7 worm cellular contexts compared by ENCODE assay signal in genomic region chrX:3049233-3049632, ce11.
TF ChIP-seq lines count a peak whose summit lies in the region.

No protein-coding gene starts in this region.

TF ChIP-seq in whole organism, L1 larva, 84 proteins besides CTCF, POLR2A, EP300 and RAD21 (continues in another document):
- TF ChIP-seq fkh-10 (GFP tag; optimal IDR thresholded peaks at IDR 0.05; lab: Kevin White, UChicago) (peak; percentile 62), skn-1 (tag; optimal IDR thresholded peaks at IDR 0.05; lab: Kevin White, UChicago) (peak; percentile 43), lir-3 (tag; optimal IDR thresholded peaks at IDR 0.05; lab: Kevin White, UChicago; ENCODE audit: poor library complexity) (no peak), nhr-71 (tag; optimal IDR thresholded peaks at IDR 0.05; lab: Kevin White, UChicago) (peak; percentile 72), nhr-20 (tag; optimal IDR thresholded peaks at IDR 0.05; lab: Kevin White, UChicago) (peak; percentile 20), pqm-1 (tag; optimal IDR thresholded peaks at IDR 0.05; lab: Kevin White, UChicago) (no peak), nhr-237 (tag; optimal IDR thresholded peaks at IDR 0.05; lab: Kevin White, UChicago) (no peak), nhr-19 (GFP tag; conservative IDR thresholded peaks at IDR 0.05; lab: Robert Waterston, UW) (peak; percentile 47), ztf-4 (tag; optimal IDR thresholded peaks at IDR 0.05; lab: Kevin White, UChicago) (no peak), egl-13 (tag; optimal IDR thresholded peaks at IDR 0.05; lab: Kevin White, UChicago) (peak; percentile 34), ceh-8 (GFP tag; optimal IDR thresholded peaks at IDR 0.05; lab: Kevin White, UChicago) (no peak), ztf-11 (tag; optimal IDR thresholded peaks at IDR 0.05; lab: Kevin White, UChicago) (no peak), nhr-47 (tag; optimal IDR thresholded peaks at IDR 0.05; lab: Kevin White, UChicago) (peak; percentile 58)

TF ChIP-seq in whole organism, L2 larva, 48 proteins besides CTCF, POLR2A, EP300 and RAD21 (continues in another document):
- TF ChIP-seq sma-9 (GFP tag; optimal IDR thresholded peaks at IDR 0.05; lab: Kevin White, UChicago) (peak; percentile 61), sma-9 (tag; optimal IDR thresholded peaks at IDR 0.05; lab: Kevin White, UChicago) (no peak), C34F6.9 (tag; optimal IDR thresholded peaks at IDR 0.05; lab: Kevin White, UChicago) (peak; percentile 58), sem-4 (tag; optimal IDR thresholded peaks at IDR 0.05; lab: Kevin White, UChicago) (peak; percentile 30), F13H6.1 (tag; optimal IDR thresholded peaks at IDR 0.05; lab: Kevin White, UChicago) (peak; percentile 76), unc-55 (GFP tag; optimal IDR thresholded peaks at IDR 0.05; lab: Kevin White, UChicago) (peak; percentile 78), Y55F3AM.14 (GFP tag; optimal IDR thresholded peaks at IDR 0.05; lab: Kevin White, UChicago) (no peak), R02D3.7 (tag; optimal IDR thresholded peaks at IDR 0.05; lab: Kevin White, UChicago) (no peak), blmp-1 (tag; optimal IDR thresholded peaks at IDR 0.05; lab: Kevin White, UChicago; ENCODE audit: insufficient read depth) (no peak), alr-1 (tag; optimal IDR thresholded peaks at IDR 0.05; lab: Kevin White, UChicago) (no peak), egl-27 (tag; optimal IDR thresholded peaks at IDR 0.05; lab: Kevin White, UChicago) (peak; percentile 56), nhr-129 (tag; optimal IDR thresholded peaks at IDR 0.05; lab: Kevin White, UChicago) (peak; percentile 78), sma-3 (GFP tag; optimal IDR thresholded peaks at IDR 0.05; lab: Kevin White, UChicago) (no peak)

TF ChIP-seq in whole organism, L3 larva, 47 proteins besides CTCF, POLR2A, EP300 and RAD21 (continues in another document):
- peak; percentile 19 for TF ChIP-seq mdl-1 (tag; optimal IDR thresholded peaks at IDR 0.05; lab: Kevin White, UChicago)
- peak; percentile 55 for TF ChIP-seq egl-5 (tag; optimal IDR thresholded peaks at IDR 0.05; lab: Kevin White, UChicago)
- peak; percentile 24 for TF ChIP-seq unc-62 (GFP tag; optimal IDR thresholded peaks at IDR 0.05; lab: Kevin White, UChicago)
- TF ChIP-seq lin-39 (tag; optimal IDR thresholded peaks at IDR 0.05; lab: Kevin White, UChicago) = peak; percentile 71
- no peak for TF ChIP-seq fos-1 (tag; optimal IDR thresholded peaks at IDR 0.05; lab: Kevin White, UChicago)
- TF ChIP-seq ceh-82 (tag; optimal IDR thresholded peaks at IDR 0.05; lab: Kevin White, UChicago) = no peak
- TF ChIP-seq hmg-11 (tag; optimal IDR thresholded peaks at IDR 0.05; lab: Kevin White, UChicago) = peak; percentile 34
- TF ChIP-seq nhr-237 (tag; optimal IDR thresholded peaks at IDR 0.05; lab: Kevin White, UChicago) = no peak
- TF ChIP-seq unc-39 (tag; optimal IDR thresholded peaks at IDR 0.05; lab: Kevin White, UChicago) = no peak
- TF ChIP-seq pqm-1 (tag; optimal IDR thresholded peaks at IDR 0.05; lab: Kevin White, UChicago) = peak; percentile 44
- TF ChIP-seq zag-1 (tag; optimal IDR thresholded peaks at IDR 0.05; lab: Kevin White, UChicago) = peak; percentile 18
- peak; percentile 75 for TF ChIP-seq nfya-1 (tag; optimal IDR thresholded peaks at IDR 0.05; lab: Kevin White, UChicago; ENCODE audit: insufficient read depth)
- no peak for TF ChIP-seq tbx-2 (tag; optimal IDR thresholded peaks at IDR 0.05; lab: Kevin White, UChicago)
- TF ChIP-seq pha-4 (tag; optimal IDR thresholded peaks at IDR 0.05; lab: Kevin White, UChicago) = peak; percentile 16

TF ChIP-seq in whole organism, L4 larva, 104 proteins besides CTCF, POLR2A, EP300 and RAD21 (continues in another document):
- TF ChIP-seq ces-1 (GFP tag; optimal IDR thresholded peaks at IDR 0.05; lab: Kevin White, UChicago) (no peak), hmg-1.1 (GFP tag; IDR thresholded peaks at IDR 0.05; lab: Robert Waterston, UW) (peak; percentile 88), zfp-3 (GFP tag; conservative IDR thresholded peaks at IDR 0.05; lab: Robert Waterston, UW) (no peak), vab-7 (GFP tag; IDR thresholded peaks at IDR 0.05; lab: Robert Waterston, UW) (peak; percentile 51; the same call in 1 of the 2 replicates), lsy-2 (tag; optimal IDR thresholded peaks at IDR 0.05; lab: Kevin White, UChicago) (peak in 1 of 2 experiments; percentile 50), hlh-11 (tag; optimal IDR thresholded peaks at IDR 0.05; lab: Kevin White, UChicago) (peak; percentile 59), T26A8.4 (GFP tag; IDR thresholded peaks at IDR 0.05; lab: Robert Waterston, UW) (no peak), dmd-9 (GFP tag; IDR thresholded peaks at IDR 0.05; lab: Robert Waterston, UW) (no peak), unc-62 (GFP tag; optimal IDR thresholded peaks at IDR 0.05 in 1 of 2; lab: Kevin White, UChicago) (peak in 1 of 2 experiments; percentile 12), unc-62 (tag; optimal IDR thresholded peaks at IDR 0.05; lab: Kevin White, UChicago) (no peak), hlh-30 (tag; optimal IDR thresholded peaks at IDR 0.05; lab: Kevin White, UChicago; ENCODE audit: insufficient read depth) (peak; percentile 61), mdl-1 (tag; optimal IDR thresholded peaks at IDR 0.05; lab: Kevin White, UChicago) (peak; percentile 2 to 24), tra-1 (GFP tag; IDR thresholded peaks at IDR 0.05; lab: Robert Waterston, UW) (0 out of 2 replicates have a peak, but pooled peaks have one; percentile 17)

TF ChIP-seq in whole organism, late embryonic, 69 proteins besides CTCF, POLR2A, EP300 and RAD21:
- no peak for TF ChIP-seq ceh-30 (tag; optimal IDR thresholded peaks at IDR 0.05; lab: Kevin White, UChicago)
- TF ChIP-seq ceh-34 (tag; optimal IDR thresholded peaks at IDR 0.05; lab: Kevin White, UChicago) = no peak
- peak; percentile 98 for TF ChIP-seq ceh-31 (tag; optimal IDR thresholded peaks at IDR 0.05; lab: Kevin White, UChicago)
- TF ChIP-seq ceh-18 (tag; optimal IDR thresholded peaks at IDR 0.05; lab: Kevin White, UChicago) = peak; percentile 56
- no peak for TF ChIP-seq lin-11 (tag; optimal IDR thresholded peaks at IDR 0.05; lab: Kevin White, UChicago)
- peak; percentile 55 for TF ChIP-seq unc-55 (GFP tag; optimal IDR thresholded peaks at IDR 0.05; lab: Kevin White, UChicago)
- TF ChIP-seq K09A11.1 (tag; optimal IDR thresholded peaks at IDR 0.05; lab: Kevin White, UChicago; ENCODE audit: insufficient read depth) = no peak
- no peak for TF ChIP-seq npax-4 (tag; optimal IDR thresholded peaks at IDR 0.05; lab: Kevin White, UChicago)
- peak; percentile 72 for TF ChIP-seq unc-42 (tag; optimal IDR thresholded peaks at IDR 0.05; lab: Kevin White, UChicago)
- no peak for TF ChIP-seq pat-9 (tag; optimal IDR thresholded peaks at IDR 0.05; lab: Kevin White, UChicago)
- TF ChIP-seq sdc-2 (tag; optimal IDR thresholded peaks at IDR 0.05; lab: Kevin White, UChicago) = peak; percentile 58
TF ChIP-seq in whole organism, late embryonic: peak in this region for 5.

TF ChIP-seq in whole organism, mixed stage, embryonic, 35 proteins besides CTCF, POLR2A, EP300 and RAD21:
- TF ChIP-seq M03D4.4 (tag; optimal IDR thresholded peaks at IDR 0.05; lab: Kevin White, UChicago) (no peak), zip-8 (tag; optimal IDR thresholded peaks at IDR 0.05; lab: Kevin White, UChicago) (no peak), snpc-4 (tag; optimal IDR thresholded peaks at IDR 0.05; lab: Kevin White, UChicago) (no peak), unc-62 (GFP tag; optimal IDR thresholded peaks at IDR 0.05; lab: Kevin White, UChicago) (peak; percentile 36), nhr-2 (tag; optimal IDR thresholded peaks at IDR 0.05; lab: Kevin White, UChicago) (no peak), ces-1 (GFP tag; optimal IDR thresholded peaks at IDR 0.05; lab: Kevin White, UChicago) (peak; percentile 85)

TF ChIP-seq in whole organism, young adult, 124 proteins besides CTCF, POLR2A, EP300 and RAD21 (continues in another document):
- TF ChIP-seq hlh-26 (GFP tag; conservative IDR thresholded peaks at IDR 0.05; lab: Robert Waterston, UW) (no peak), ZK185.1 (tag; optimal IDR thresholded peaks at IDR 0.05; lab: Kevin White, UChicago; ENCODE audit: poor library complexity, severe bottlenecking) (no peak), hmg-1.2 (GFP tag; IDR thresholded peaks at IDR 0.05; lab: Robert Waterston, UW) (peak; percentile 82; the same call in 1 of the 2 replicates), lir-1 (GFP tag; conservative IDR thresholded peaks at IDR 0.05; lab: Robert Waterston, UW) (no peak), cebp-1 (GFP tag; IDR thresholded peaks at IDR 0.05; lab: Robert Waterston, UW) (no peak), cebp-1 (tag; optimal IDR thresholded peaks at IDR 0.05; lab: Kevin White, UChicago) (peak; percentile 39), egl-18 (GFP tag; IDR thresholded peaks at IDR 0.05; lab: Robert Waterston, UW) (no peak), lin-35 (GFP tag; optimal IDR thresholded peaks at IDR 0.05; lab: Kevin White, UChicago) (no peak), F10E7.11 (tag; optimal IDR thresholded peaks at IDR 0.05; lab: Kevin White, UChicago) (no peak), B0261.1 (tag; optimal IDR thresholded peaks at IDR 0.05; lab: Kevin White, UChicago) (no peak), nfyb-1 (GFP tag; IDR thresholded peaks at IDR 0.05; lab: Robert Waterston, UW) (no peak), F52B5.7 (tag; optimal IDR thresholded peaks at IDR 0.05; lab: Kevin White, UChicago) (no peak), ztf-22 (GFP tag; optimal IDR thresholded peaks at IDR 0.05; lab: Kevin White, UChicago) (no peak), attf-5 (GFP tag; optimal IDR thresholded peaks at IDR 0.05; lab: Kevin White, UChicago) (no peak), nhr-80 (tag; optimal IDR thresholded peaks at IDR 0.05; lab: Kevin White, UChicago) (peak; percentile 67), Y56A3A.18 (GFP tag; IDR thresholded peaks at IDR 0.05; lab: Robert Waterston, UW) (no peak), ccch-3 (GFP tag; optimal IDR thresholded peaks at IDR 0.05; lab: Kevin White, UChicago) (no peak), hmg-20 (GFP tag; IDR thresholded peaks at IDR 0.05; lab: Robert Waterston, UW) (no peak), F33H1.4 (GFP tag; IDR thresholded peaks at IDR 0.05; lab: Robert Waterston, UW) (no peak), pbrm-1 (GFP tag; IDR thresholded peaks at IDR 0.05; lab: Robert Waterston, UW) (no peak), egrh-3 (GFP tag; IDR thresholded peaks at IDR 0.05; lab: Robert Waterston, UW) (no peak), dox-1 (GFP tag; IDR thresholded peaks at IDR 0.05; lab: Robert Waterston, UW) (peak; percentile 66; the same call in 1 of the 2 replicates), zfh-2 (GFP tag; conservative IDR thresholded peaks at IDR 0.05; lab: Robert Waterston, UW) (peak; percentile 81), somi-1 (GFP tag; optimal IDR thresholded peaks at IDR 0.05; lab: Kevin White, UChicago) (no peak), F37B4.10 (GFP tag; IDR thresholded peaks at IDR 0.05; lab: Robert Waterston, UW) (no peak), dpl-1 (GFP tag; optimal IDR thresholded peaks at IDR 0.05; lab: Kevin White, UChicago) (no peak), tbp1 (GFP tag; optimal IDR thresholded peaks at IDR 0.05; lab: Kevin White, UChicago) (no peak), K11D2.4 (GFP tag; IDR thresholded peaks at IDR 0.05; lab: Robert Waterston, UW) (no peak), rpc-1 (optimal IDR thresholded peaks at IDR 0.05; lab: Kevin White, UChicago) (no peak), rpc-1 (tag; optimal IDR thresholded peaks at IDR 0.05; lab: Kevin White, UChicago) (no peak)
